Fruit fly (Drosophila melanogaster) whole organism, prepupa: Measurements from ENCODE around the gene CG17344.
A peak's percentile ranks its signal among the peaks of the same experiment; 100 is the strongest.

Experiments
- CG10631 ChIP-seq: fragments of 200-800 bp; sonication (Bioruptor generic); optimal IDR thresholded peaks from 2 replicates; lab custom pipeline; 2016; ENCODE audit warnings: missing biosample characterization, missing genetic modification characterization
- CG10669 ChIP-seq: fragments of 200-800 bp; sonication (Bioruptor generic); optimal IDR thresholded peaks from 3 replicates; lab custom pipeline; 2018; ENCODE audit warnings: missing biosample characterization, mild to moderate bottlenecking, missing genetic modification characterization, moderate library complexity
- CG1621 ChIP-seq: fragments of 200-800 bp; sonication (Bioruptor generic); optimal IDR thresholded peaks from 3 replicates; lab custom pipeline; 2018; ENCODE audit warnings: missing biosample characterization, mild to moderate bottlenecking, missing genetic modification characterization
- CG16779 ChIP-seq: fragments of 200-800 bp; sonication (Bioruptor generic); optimal IDR thresholded peaks from 3 replicates; lab custom pipeline; 2017; ENCODE audit warnings: missing biosample characterization, mild to moderate bottlenecking, missing genetic modification characterization
- CG3032 ChIP-seq: fragments of 200-800 bp; optimal IDR thresholded peaks from 2 replicates; lab custom pipeline; 2019; ENCODE audit warnings: missing biosample characterization, mild to moderate bottlenecking, missing genetic modification characterization, moderate library complexity
- CG34406 ChIP-seq: fragments of 200-800 bp; sonication (Bioruptor generic); optimal IDR thresholded peaks from 3 replicates; lab custom pipeline; 2016; ENCODE audit warnings: missing biosample characterization, missing genetic modification characterization
- CG3919 ChIP-seq: fragments of 200-800 bp; sonication (Bioruptor generic); optimal IDR thresholded peaks from 3 replicates; lab custom pipeline; 2016; ENCODE audit warnings: missing biosample characterization, missing genetic modification characterization
- CG4318 ChIP-seq: fragments of 200-800 bp; sonication (Bioruptor generic); optimal IDR thresholded peaks from 3 replicates; lab custom pipeline; 2017; ENCODE audit warnings: missing biosample characterization, mild to moderate bottlenecking, missing genetic modification characterization
- CG6163 ChIP-seq: fragments of 200-800 bp; sonication (Bioruptor generic); IDR thresholded peaks from 3 replicates; pipeline ENCODE4 v1.3.6; 2022; ENCODE audit warnings: missing biosample characterization, missing genetic modification characterization
- CG6276 ChIP-seq: fragments of 200-800 bp; sonication (Bioruptor generic); optimal IDR thresholded peaks from 2 replicates; lab custom pipeline; 2017; ENCODE audit warnings: missing biosample characterization, mild to moderate bottlenecking, missing genetic modification characterization
- CG6808 ChIP-seq: fragments of 200-800 bp; sonication (Bioruptor generic); optimal IDR thresholded peaks from 3 replicates; lab custom pipeline; 2017; ENCODE audit warnings: missing biosample characterization, missing genetic modification characterization, mild to moderate bottlenecking, moderate library complexity, missing genetic modification reagents
- CG7368 ChIP-seq: fragments of 200-800 bp; sonication (Bioruptor generic); optimal IDR thresholded peaks from 3 replicates; lab custom pipeline; 2016; ENCODE audit warnings: missing biosample characterization, missing genetic modification characterization
- CG8319 ChIP-seq: fragments of 200-800 bp; sonication (Bioruptor generic); optimal IDR thresholded peaks from 3 replicates; lab custom pipeline; 2016; ENCODE audit warnings: missing biosample characterization, missing genetic modification characterization
- CG9139 ChIP-seq: fragments of 200-800 bp; sonication (Bioruptor generic); optimal IDR thresholded peaks from 3 replicates; lab custom pipeline; 2017; ENCODE audit warnings: missing biosample characterization, mild to moderate bottlenecking, missing genetic modification characterization
- Eip75B ChIP-seq: fragments of 200-800 bp; sonication (Bioruptor generic); optimal IDR thresholded peaks from 3 replicates; lab custom pipeline; 2016; ENCODE audit warnings: missing biosample characterization, missing genetic modification characterization
- Eip78C ChIP-seq: fragments of 200-800 bp; sonication (Bioruptor generic); peaks from one replicate; lab custom pipeline; 2016; ENCODE audit warnings: missing biosample characterization, missing genetic modification characterization
- Eip93F ChIP-seq: fragments of 200-800 bp; sonication (Bioruptor generic); optimal IDR thresholded peaks from 2 replicates; lab custom pipeline; 2016; ENCODE audit warnings: missing biosample characterization, mild to moderate bottlenecking, missing genetic modification characterization
- Ets21C ChIP-seq: fragments of 200-800 bp; sonication (Bioruptor generic); optimal IDR thresholded peaks from 3 replicates; lab custom pipeline; 2016; ENCODE audit warnings: missing biosample characterization, missing genetic modification characterization
- Ets96B ChIP-seq: fragments of 200-800 bp; optimal IDR thresholded peaks from 2 replicates; lab custom pipeline; 2019; ENCODE audit warnings: missing biosample characterization, mild to moderate bottlenecking, missing genetic modification characterization, moderate library complexity
- Gug ChIP-seq: fragments of 200-800 bp; sonication (Bioruptor generic); IDR thresholded peaks from 2 replicates; pipeline ENCODE4 v1.3.6; 2022; ENCODE audit warnings: missing biosample characterization, missing genetic modification characterization
- Hr38 ChIP-seq: sonication (Bioruptor generic); optimal IDR thresholded peaks from 2 replicates; lab custom pipeline; 2016; ENCODE audit warnings: missing biosample characterization, missing genetic modification characterization
- Hr4 ChIP-seq: fragments of 200-800 bp; sonication (Bioruptor generic); optimal IDR thresholded peaks from 3 replicates; lab custom pipeline; 2016; ENCODE audit warnings: missing biosample characterization, missing genetic modification characterization
- Lpt ChIP-seq: fragments of 200-800 bp; sonication (Bioruptor generic); optimal IDR thresholded peaks from 3 replicates; lab custom pipeline; 2016; ENCODE audit warnings: missing biosample characterization, missing genetic modification characterization
- Smox ChIP-seq: fragments of 200-800 bp; sonication (Bioruptor generic); optimal IDR thresholded peaks from 3 replicates; lab custom pipeline; 2016; ENCODE audit warnings: missing biosample characterization, missing genetic modification characterization
- Sox102F ChIP-seq: fragments of 200-800 bp; sonication (Bioruptor generic); optimal IDR thresholded peaks from 2 replicates; lab custom pipeline; 2016; ENCODE audit warnings: missing biosample characterization, mild to moderate bottlenecking, missing genetic modification characterization
- achi ChIP-seq: fragments of 200-800 bp; sonication (Bioruptor generic); optimal IDR thresholded peaks from 3 replicates; lab custom pipeline; 2016; ENCODE audit warnings: missing biosample characterization, missing genetic modification characterization
- acj6 ChIP-seq: fragments of 200-800 bp; sonication (Bioruptor generic); optimal IDR thresholded peaks from 3 replicates; lab custom pipeline; 2016; ENCODE audit warnings: missing biosample characterization, missing genetic modification characterization
- dsx ChIP-seq: fragments of 200-800 bp; optimal IDR thresholded peaks from 3 replicates; lab custom pipeline; 2019; ENCODE audit warnings: missing biosample characterization, mild to moderate bottlenecking, missing genetic modification characterization, moderate library complexity; ENCODE audit not compliant: poor library complexity, severe bottlenecking
- eg ChIP-seq: fragments of 200-800 bp; sonication (Bioruptor generic); IDR thresholded peaks from 3 replicates; pipeline ENCODE4 v1.3.6; 2022; ENCODE audit warnings: missing biosample characterization, missing genetic modification characterization
- fd85E ChIP-seq: fragments of 200-800 bp; sonication (Bioruptor generic); optimal IDR thresholded peaks from 3 replicates; lab custom pipeline; 2016; ENCODE audit warnings: missing biosample characterization, missing genetic modification characterization
- fkh ChIP-seq: fragments of 200-800 bp; sonication (Bioruptor generic); optimal IDR thresholded peaks from 3 replicates; lab custom pipeline; 2017; ENCODE audit warnings: missing biosample characterization, mild to moderate bottlenecking, missing genetic modification characterization, moderate library complexity
- net ChIP-seq: fragments of 200-800 bp; sonication (Bioruptor generic); optimal IDR thresholded peaks from 3 replicates; lab custom pipeline; 2016; ENCODE audit warnings: missing biosample characterization, missing genetic modification characterization
- pdm3 ChIP-seq: fragments of 200-800 bp; sonication (Bioruptor generic); optimal IDR thresholded peaks from 3 replicates; lab custom pipeline; 2016; ENCODE audit warnings: missing biosample characterization, missing genetic modification characterization
- salr ChIP-seq, 2 experiments: fragments of 200-800 bp; sonication (Bioruptor generic); optimal IDR thresholded peaks; 3 replicates each; lab custom pipeline; 2016 to 2018; ENCODE audit warnings: missing biosample characterization in 2 of 2, missing genetic modification characterization in 2 of 2, mild to moderate bottlenecking in 1 of 2
- spab ChIP-seq: fragments of 200-800 bp; sonication (Bioruptor generic); optimal IDR thresholded peaks from 2 replicates; lab custom pipeline; 2017; ENCODE audit warnings: missing biosample characterization, mild to moderate bottlenecking, missing genetic modification characterization, missing genetic modification reagents
- ss ChIP-seq, 2 experiments: fragments of 200-800 bp; sonication (Bioruptor generic); optimal IDR thresholded peaks; 2 replicates in 1 of 2; 3 replicates in 1 of 2; lab custom pipeline; 2017 to 2018; ENCODE audit warnings: mild to moderate bottlenecking in 2 of 2, missing biosample characterization in 2 of 2, missing genetic modification characterization in 2 of 2, moderate library complexity in 1 of 2
- svp ChIP-seq: fragments of 200-800 bp; sonication (Bioruptor generic); peaks from one replicate; lab custom pipeline; 2016; ENCODE audit warnings: missing biosample characterization, missing genetic modification characterization
- topi ChIP-seq: fragments of 200-800 bp; sonication (Bioruptor generic); optimal IDR thresholded peaks from 3 replicates; lab custom pipeline; 2016; ENCODE audit warnings: missing biosample characterization, missing genetic modification characterization
- vri ChIP-seq: fragments of 200-800 bp; sonication (Bioruptor generic); optimal IDR thresholded peaks from 3 replicates; lab custom pipeline; 2016; ENCODE audit warnings: missing biosample characterization, mild to moderate bottlenecking, missing genetic modification characterization

CG17344 gene

DNA sequence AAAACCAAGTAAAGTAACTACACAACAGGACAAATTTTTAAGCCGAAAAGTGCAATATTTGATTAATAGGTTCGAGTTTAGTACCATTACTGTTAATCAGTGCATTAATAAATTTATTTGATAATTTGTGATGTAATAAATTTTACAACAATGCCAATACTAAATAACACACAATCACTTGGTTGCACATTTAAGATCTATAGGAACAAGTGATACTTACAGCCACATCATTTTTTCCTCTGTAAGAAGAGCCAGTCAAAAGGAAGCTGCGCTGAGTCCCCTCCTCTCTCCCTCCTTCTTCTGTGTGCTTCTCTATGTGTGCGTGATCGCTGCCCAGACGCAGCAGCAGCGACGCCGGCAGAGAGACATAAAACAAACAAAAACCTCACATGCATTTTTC, 34.9 kb downstream of the CG17344 start (continued):
- TF ChIP-seq Hr38 (GFP tag; lab: Kevin White, UChicago) (no peak), Eip93F (GFP tag; lab: Kevin White, UChicago) (peak; percentile 44), acj6 (GFP tag; lab: Kevin White, UChicago) (peak; percentile 93), Smox (GFP tag; lab: Kevin White, UChicago) (peak; percentile 93), dsx (peak; percentile 92), CG4318 (peak; percentile 64), fd85E (peak; percentile 56), topi (GFP tag; lab: Kevin White, UChicago) (peak; percentile 94), CG3032 (tag; lab: Kevin White, UChicago) (peak; percentile 96), achi (GFP tag; lab: Kevin White, UChicago) (peak; percentile 92), CG34406 (GFP tag; lab: Kevin White, UChicago) (peak; percentile 92), Eip78C (GFP tag; lab: Kevin White, UChicago) (peak; percentile 99), CG6163 (GFP tag; lab: Robert Waterston, UW) (peak; percentile 87), pdm3 (GFP tag; lab: Kevin White, UChicago) (peak; percentile 91), CG6808 (GFP tag; lab: Kevin White, UChicago) (peak; percentile 95), Eip75B (GFP tag; lab: Kevin White, UChicago) (peak; percentile 88), vri (GFP tag; lab: Kevin White, UChicago) (peak; percentile 88), CG7368 (GFP tag; lab: Kevin White, UChicago) (peak; percentile 90), CG6276 (GFP tag; lab: Kevin White, UChicago) (peak; percentile 47), Lpt (GFP tag; lab: Kevin White, UChicago) (peak; percentile 81)

DNA sequence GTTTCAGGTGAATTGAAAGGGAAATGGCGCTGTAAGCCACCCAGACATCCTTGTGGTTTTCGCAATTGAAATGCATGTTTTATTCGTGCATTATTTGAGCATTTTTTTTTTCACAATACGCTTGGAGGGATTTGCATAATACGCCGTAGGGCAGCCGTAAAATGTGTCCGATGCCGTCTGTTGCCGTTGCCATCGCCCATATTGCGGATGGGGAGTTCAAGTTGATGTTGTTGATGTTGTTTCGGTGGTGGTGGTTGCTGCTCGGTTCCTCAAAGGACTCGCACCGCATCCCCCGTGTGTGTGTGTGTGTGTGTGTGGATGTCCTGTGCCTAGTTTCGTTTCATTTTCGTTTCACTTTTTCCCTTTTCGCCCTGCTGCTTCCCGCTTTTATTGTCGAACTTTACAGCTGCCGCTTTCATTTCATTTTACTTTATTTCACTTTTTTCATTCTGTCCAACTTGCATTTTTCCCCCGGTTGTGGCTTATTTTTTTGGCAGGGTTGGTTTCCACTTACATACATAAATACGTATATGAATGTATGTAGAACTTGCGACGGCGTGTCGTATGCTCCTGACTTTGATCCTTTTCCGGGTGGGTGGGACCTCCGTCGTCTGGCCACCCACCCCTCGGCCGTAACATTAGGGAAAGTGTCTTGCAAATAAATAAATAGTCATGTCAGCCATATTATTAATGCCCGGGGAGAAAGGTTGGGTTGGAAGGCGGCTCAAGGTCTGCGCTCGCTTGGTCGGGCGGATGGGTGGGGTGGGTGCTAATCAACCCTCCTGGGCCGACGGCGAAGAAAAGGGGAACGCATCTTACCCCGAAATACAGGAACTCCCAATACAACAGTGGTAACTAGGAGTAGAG, 35.9 kb downstream of the CG17344 start:
- TF ChIP-seq salr (GFP tag; optimal IDR thresholded peaks at IDR 0.05; lab: Kevin White, UChicago) (no peak), CG9139 (GFP tag; lab: Kevin White, UChicago) (peak; percentile 7), CG1621 (tag; lab: Kevin White, UChicago) (peak; percentile 27), net (no peak), svp (GFP tag; lab: Kevin White, UChicago) (peak; percentile 45), Eip78C (GFP tag; lab: Kevin White, UChicago) (peak; percentile 52), ss (GFP tag; optimal IDR thresholded peaks at IDR 0.05; lab: Kevin White, UChicago) (peak in 1 of 2 experiments; percentile 3)

DNA sequence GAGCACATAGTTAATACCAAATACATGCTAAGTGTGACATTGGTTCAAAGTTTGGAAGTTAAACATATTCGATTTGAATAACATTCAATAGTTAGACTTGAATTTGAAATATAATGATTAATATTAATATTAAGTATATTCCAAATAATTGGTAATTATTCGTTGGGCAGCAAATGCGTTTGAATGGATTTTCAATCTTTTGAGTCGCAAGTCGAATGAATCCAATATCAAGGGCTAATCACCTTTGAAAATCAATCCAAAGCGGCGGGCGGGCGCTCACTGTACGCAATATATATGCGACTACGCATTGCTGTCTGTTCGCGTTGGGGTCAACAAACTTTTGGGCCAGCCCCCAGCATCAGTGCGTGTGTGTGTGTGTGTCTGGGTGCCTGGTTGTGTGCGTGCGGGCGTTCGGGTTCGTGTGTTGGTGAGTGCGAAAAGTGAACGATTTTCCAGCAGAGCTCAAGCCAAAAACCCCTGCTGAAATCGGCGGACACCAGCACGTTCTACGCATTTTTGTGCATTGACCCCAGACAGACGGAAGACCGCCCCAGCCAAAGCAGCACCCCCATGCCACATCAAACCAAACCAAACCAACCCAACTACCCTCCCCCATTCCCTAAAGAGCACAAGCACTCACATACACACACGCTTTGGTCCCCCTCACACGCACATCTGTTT, 36.7 kb downstream of the CG17344 start:
- TF ChIP-seq spab (GFP tag; lab: Kevin White, UChicago) (no peak), Ets96B (tag; lab: Kevin White, UChicago) (peak; percentile 15), eg (GFP tag; lab: Robert Waterston, UW) (no peak), CG10631 (no peak), CG16779 (tag; lab: Kevin White, UChicago) (no peak), CG8319 (no peak), CG3919 (GFP tag; lab: Kevin White, UChicago) (no peak), fkh (GFP tag; lab: Kevin White, UChicago) (peak; percentile 14), Ets21C (GFP tag; lab: Kevin White, UChicago) (no peak), Gug (GFP tag; lab: Robert Waterston, UW) (no peak), CG6276 (GFP tag; lab: Kevin White, UChicago) (no peak), CG10669 (GFP tag; lab: Kevin White, UChicago) (peak; percentile 13), CG3032 (tag; lab: Kevin White, UChicago) (peak; percentile 19), Smox (GFP tag; lab: Kevin White, UChicago) (no peak), Hr38 (GFP tag; lab: Kevin White, UChicago) (no peak), Hr4 (GFP tag; lab: Kevin White, UChicago) (no peak), Sox102F (GFP tag; lab: Kevin White, UChicago) (no peak), acj6 (GFP tag; lab: Kevin White, UChicago) (no peak), Eip78C (GFP tag; lab: Kevin White, UChicago) (peak; percentile 60), topi (GFP tag; lab: Kevin White, UChicago) (no peak), CG6163 (GFP tag; lab: Robert Waterston, UW) (no peak)
